Fruit fly (Drosophila melanogaster): ENCODE data around the gene gskt.

The gskt gene

dm6 chr3R:31404499-31405276, 32.5 kb downstream of the gskt start, which contains the start of gene Gprk2 (continued):
- TF ChIP-seq her (GFP tag; optimal IDR thresholded peaks at IDR 0.05) (peak; percentile 99), Asciz (GFP tag; optimal IDR thresholded peaks at IDR 0.05) (peak; percentile 100), cad (GFP tag; optimal IDR thresholded peaks at IDR 0.05) (no peak), Doc2 (GFP tag; IDR thresholded peaks at IDR 0.05) (peak; percentile 99), CG13424 (tag; optimal IDR thresholded peaks at IDR 0.05) (peak; percentile 100), HLH54F (GFP tag; optimal IDR thresholded peaks at IDR 0.05) (peak; percentile 100), CG9727 (GFP tag; optimal IDR thresholded peaks at IDR 0.05) (peak; percentile 100), CG12219 (GFP tag; optimal IDR thresholded peaks at IDR 0.05) (peak; percentile 100), CG14860 (GFP tag; IDR thresholded peaks at IDR 0.05; ENCODE audit: partially characterized antibody) (no peak), gro (GFP tag; optimal IDR thresholded peaks at IDR 0.05) (peak; percentile 100), CG18599 (GFP tag; optimal IDR thresholded peaks at IDR 0.05) (peak; percentile 100), CG2199 (GFP tag; IDR thresholded peaks at IDR 0.05) (peak; percentile 100), gt (GFP tag; IDR thresholded peaks at IDR 0.05) (peak; percentile 99), CG12769 (tag; optimal IDR thresholded peaks at IDR 0.05) (peak; percentile 100), NC2β (GFP tag; optimal IDR thresholded peaks at IDR 0.05) (peak; percentile 100), ind (GFP tag; optimal IDR thresholded peaks at IDR 0.05) (peak; percentile 100), sug (tag; optimal IDR thresholded peaks at IDR 0.05) (peak; percentile 97), sqz (GFP tag; optimal IDR thresholded peaks at IDR 0.05) (peak; percentile 99), CG3847 (GFP tag; IDR thresholded peaks at IDR 0.05) (peak; percentile 100), CG6254 (GFP tag; optimal IDR thresholded peaks at IDR 0.05) (peak; percentile 98), ATbp (GFP tag; optimal IDR thresholded peaks at IDR 0.05) (peak; percentile 100), CG15011 (GFP tag; optimal IDR thresholded peaks at IDR 0.05) (peak; percentile 100), dati (GFP tag; IDR thresholded peaks at IDR 0.05) (peak; percentile 99), vnd (GFP tag; IDR thresholded peaks at IDR 0.05; ENCODE audit: partially characterized antibody) (no peak), CG9609 (GFP tag; optimal IDR thresholded peaks at IDR 0.05) (peak; percentile 100), CG17802 (tag; optimal IDR thresholded peaks at IDR 0.05) (peak; percentile 95), CG18619 (GFP tag; optimal IDR thresholded peaks at IDR 0.05) (peak; percentile 100), Optix (GFP tag; IDR thresholded peaks at IDR 0.05) (peak; percentile 100), CG4730 (GFP tag; IDR thresholded peaks at IDR 0.05) (peak; percentile 100), pho (GFP tag; optimal IDR thresholded peaks at IDR 0.05) (peak; percentile 100), pita (GFP tag; optimal IDR thresholded peaks at IDR 0.05) (no peak), CG17385 (GFP tag; optimal IDR thresholded peaks at IDR 0.05) (peak; percentile 100), croc (GFP tag; conservative IDR thresholded peaks at IDR 0.05) (peak; percentile 100), NfI (GFP tag; optimal IDR thresholded peaks at IDR 0.05) (peak; percentile 100), CG5180 (GFP tag; optimal IDR thresholded peaks at IDR 0.05) (peak; percentile 94), CG32772 (GFP tag; IDR thresholded peaks at IDR 0.05) (peak; percentile 100), CG4328 (GFP tag; optimal IDR thresholded peaks at IDR 0.05) (peak; percentile 80), CG15514 (GFP tag; optimal IDR thresholded peaks at IDR 0.05) (peak; percentile 96), lmd (GFP tag; IDR thresholded peaks at IDR 0.05) (peak; percentile 100), Vsx1 (GFP tag; optimal IDR thresholded peaks at IDR 0.05) (peak; percentile 99), CG3995 (GFP tag; optimal IDR thresholded peaks at IDR 0.05) (peak; percentile 88), CG7745 (tag; optimal IDR thresholded peaks at IDR 0.05) (peak; percentile 92), CG9932 (GFP tag; IDR thresholded peaks at IDR 0.05) (peak; percentile 100), MESR4 (GFP tag; optimal IDR thresholded peaks at IDR 0.05) (peak; percentile 98), CG7786 (GFP tag; optimal IDR thresholded peaks at IDR 0.05) (peak; percentile 100), CG30431 (GFP tag; optimal IDR thresholded peaks at IDR 0.05) (peak; percentile 100), BEAF-32 (GFP tag; optimal IDR thresholded peaks at IDR 0.05) (peak; percentile 44), CG11696 (GFP tag; IDR thresholded peaks at IDR 0.05) (peak; percentile 99)
